Fruit fly (Drosophila melanogaster): ENCODE results near the gene CG13032.

DNA sequence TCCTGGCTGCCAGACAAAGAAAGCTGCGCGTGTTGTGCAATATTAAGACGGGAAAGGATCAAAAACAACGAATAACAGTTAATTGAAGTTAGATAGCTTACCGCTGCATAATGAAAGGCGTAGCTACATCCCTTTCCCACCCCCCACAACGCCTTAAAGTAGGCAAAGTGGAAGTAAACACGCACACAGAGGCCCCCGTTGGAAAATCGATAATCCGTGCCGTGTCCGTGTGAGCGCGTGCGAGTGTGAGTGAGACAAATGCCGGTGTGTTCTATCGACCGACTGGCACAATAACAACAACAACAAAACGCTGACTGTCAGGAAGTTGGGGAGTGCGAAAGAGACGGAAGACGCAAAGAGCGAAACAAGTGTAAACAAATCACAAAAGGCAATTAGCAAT lies 38.6 kb downstream of the CG13032 start:
- TF ChIP-seq ovo (GFP tag; optimal IDR thresholded peaks at IDR 0.05), result no peak
- no peak for TF ChIP-seq CG33017 (tag; optimal IDR thresholded peaks at IDR 0.05)
- TF ChIP-seq cnc (optimal IDR thresholded peaks at IDR 0.05), result no peak
- TF ChIP-seq CG7045 (GFP tag; optimal IDR thresholded peaks at IDR 0.05), result no peak
- no peak for TF ChIP-seq tj (GFP tag; optimal IDR thresholded peaks at IDR 0.05)
- no peak for TF ChIP-seq kay (GFP tag; ENCODE audit: borderline replicate concordance)
